Fruit fly (Drosophila melanogaster): Measurements from ENCODE around the gene CG17917.

CG17917 gene

DNA sequence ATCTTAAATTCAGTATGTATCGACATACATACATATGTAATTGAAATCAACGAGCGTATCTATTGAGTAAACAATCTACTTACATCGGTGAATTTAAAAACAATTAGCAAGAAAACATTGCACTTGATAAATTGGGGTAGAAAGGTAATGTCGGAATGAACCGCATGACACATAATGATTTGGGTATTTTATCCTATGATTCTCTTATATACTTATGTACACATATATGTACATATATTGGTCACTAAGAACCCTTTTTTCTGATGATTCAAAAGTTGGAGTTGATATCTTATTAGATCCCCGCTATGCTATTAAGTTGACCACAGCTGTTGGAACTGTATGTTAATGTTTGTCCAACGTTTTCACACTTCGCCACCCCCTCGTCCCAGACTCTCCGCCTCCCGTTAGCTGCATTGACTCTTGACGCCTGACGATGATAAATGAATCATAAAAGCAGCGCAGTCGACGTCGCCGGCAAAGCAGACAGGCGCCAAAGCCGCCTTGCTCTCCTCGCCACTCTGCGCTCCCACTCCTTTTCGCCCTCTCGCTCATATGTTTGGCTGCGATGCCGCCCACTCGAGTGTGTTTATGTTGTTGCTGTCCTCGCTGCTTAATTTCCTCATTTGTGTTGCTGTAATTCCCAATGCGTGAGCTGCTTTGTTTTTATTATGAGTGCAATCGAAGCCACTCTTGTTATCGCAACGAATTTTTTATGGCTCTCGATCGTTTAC lies 11.3 kb downstream of the CG17917 start (continued):
- no peak for TF ChIP-seq CG8359 (GFP tag; optimal IDR thresholded peaks at IDR 0.05; ENCODE audit: borderline replicate concordance)
- no peak for TF ChIP-seq CG15479 (GFP tag; optimal IDR thresholded peaks at IDR 0.05)
- TF ChIP-seq odd (GFP tag; optimal IDR thresholded peaks at IDR 0.05), result peak; percentile 3
- TF ChIP-seq CG10959 (GFP tag; IDR thresholded peaks at IDR 0.05), result no peak
- no peak for TF ChIP-seq CG5180 (GFP tag; optimal IDR thresholded peaks at IDR 0.05)
- peak; percentile 49 for TF ChIP-seq nmo (GFP tag; optimal IDR thresholded peaks at IDR 0.05)
- TF ChIP-seq GATAe (GFP tag; conservative IDR thresholded peaks at IDR 0.05), result no peak
- TF ChIP-seq wdn (GFP tag; IDR thresholded peaks at IDR 0.05), result no peak
- no peak for TF ChIP-seq Aef1 (GFP tag; IDR thresholded peaks at IDR 0.05)
- no peak for TF ChIP-seq CG3847 (GFP tag; IDR thresholded peaks at IDR 0.05)
- TF ChIP-seq ap (GFP tag; IDR thresholded peaks at IDR 0.05), result 0 out of 2 replicates have a peak, but pooled peaks have one; percentile 29
- TF ChIP-seq MESR4 (GFP tag; optimal IDR thresholded peaks at IDR 0.05), result no peak
- no peak for TF ChIP-seq CG14965 (GFP tag; optimal IDR thresholded peaks at IDR 0.05; ENCODE audit: borderline replicate concordance)
- no peak for TF ChIP-seq NC2β (GFP tag; optimal IDR thresholded peaks at IDR 0.05)
- TF ChIP-seq CG17912 (GFP tag; optimal IDR thresholded peaks at IDR 0.05), result no peak
- peak; percentile 21 for TF ChIP-seq CG10267 (tag; optimal IDR thresholded peaks at IDR 0.05)
- TF ChIP-seq chm (GFP tag; IDR thresholded peaks at IDR 0.05), result no peak
- TF ChIP-seq Dbx (GFP tag; IDR thresholded peaks at IDR 0.05), result no peak
- TF ChIP-seq HHEX (GFP tag; optimal IDR thresholded peaks at IDR 0.05), result peak; percentile 20
- TF ChIP-seq Atf6 (GFP tag; IDR thresholded peaks at IDR 0.05), result no peak
- no peak for TF ChIP-seq insv (GFP tag; optimal IDR thresholded peaks at IDR 0.05)
- no peak for TF ChIP-seq CG7357 (GFP tag; IDR thresholded peaks at IDR 0.05)
- TF ChIP-seq lilli (GFP tag; optimal IDR thresholded peaks at IDR 0.05), result no peak
- TF ChIP-seq trem (tag; optimal IDR thresholded peaks at IDR 0.05), result no peak
- TF ChIP-seq CG2199 (GFP tag; IDR thresholded peaks at IDR 0.05), result no peak
- no peak for TF ChIP-seq danr (GFP tag; IDR thresholded peaks at IDR 0.05)
- no peak for TF ChIP-seq Side (GFP tag; optimal IDR thresholded peaks at IDR 0.05)
- no peak for TF ChIP-seq btn (GFP tag; optimal IDR thresholded peaks at IDR 0.05)
- TF ChIP-seq Gsc (GFP tag; IDR thresholded peaks at IDR 0.05), result no peak
- TF ChIP-seq CG7786 (GFP tag; optimal IDR thresholded peaks at IDR 0.05), result no peak
- no peak for TF ChIP-seq CG7963 (GFP tag; IDR thresholded peaks at IDR 0.05; ENCODE audit: partially characterized antibody)
- TF ChIP-seq CG11560 (tag; IDR thresholded peaks at IDR 0.05), result no peak
- TF ChIP-seq toy (GFP tag; IDR thresholded peaks at IDR 0.05), result no peak
- no peak for TF ChIP-seq Kr (GFP tag; optimal IDR thresholded peaks at IDR 0.05)
- TF ChIP-seq CG10654 (GFP tag; optimal IDR thresholded peaks at IDR 0.05), result no peak
- peak; percentile 25 for TF ChIP-seq CG8281 (tag; optimal IDR thresholded peaks at IDR 0.05)
- no peak for TF ChIP-seq CG1792 (GFP tag; optimal IDR thresholded peaks at IDR 0.05)
- 0 out of 3 replicates have a peak, but pooled peaks have one; percentile 9 for TF ChIP-seq otp (GFP tag; IDR thresholded peaks at IDR 0.05)
- TF ChIP-seq pum (GFP tag; optimal IDR thresholded peaks at IDR 0.05), result no peak
- no peak for TF ChIP-seq Mes4 (GFP tag; optimal IDR thresholded peaks at IDR 0.05)
- TF ChIP-seq CG11723 (GFP tag; optimal IDR thresholded peaks at IDR 0.05), result peak; percentile 26
- TF ChIP-seq tna (GFP tag; IDR thresholded peaks at IDR 0.05; ENCODE audit: partially characterized antibody), result no peak; the same call in 1 of the 2 replicates
- no peak for TF ChIP-seq Six4 (GFP tag; optimal IDR thresholded peaks at IDR 0.05)
- TF ChIP-seq ham (GFP tag; IDR thresholded peaks at IDR 0.05), result no peak
- no peak for TF ChIP-seq h (optimal IDR thresholded peaks at IDR 0.05)
- no peak for TF ChIP-seq CG2889 (GFP tag; IDR thresholded peaks at IDR 0.05)
- 0 out of 3 replicates have a peak, but pooled peaks have one; percentile 19 for TF ChIP-seq CG11695 (GFP tag; IDR thresholded peaks at IDR 0.05)
- TF ChIP-seq CG13123 (GFP tag; optimal IDR thresholded peaks at IDR 0.05), result no peak
- no peak for TF ChIP-seq zfh2 (GFP tag; optimal IDR thresholded peaks at IDR 0.05)
- no peak for TF ChIP-seq CG7745 (tag; optimal IDR thresholded peaks at IDR 0.05)
- TF ChIP-seq lola (GFP tag; optimal IDR thresholded peaks at IDR 0.05), result peak in 1 of 3 experiments; percentile 40
